Fruit fly (Drosophila melanogaster): ENCODE data around the gene CG42659.

CG42659 gene

dm6 chr2L:18005481-18005880 lies 1.7 kb upstream of the CG42659 start:
- TF ChIP-seq CG1620 (GFP tag; optimal IDR thresholded peaks at IDR 0.05) (no peak), Hr96 (GFP tag; optimal IDR thresholded peaks at IDR 0.05) (no peak), CG14711 (tag; optimal IDR thresholded peaks at IDR 0.05) (no peak), CG5204 (GFP tag; optimal IDR thresholded peaks at IDR 0.05) (no peak), toe (GFP tag; optimal IDR thresholded peaks at IDR 0.05) (no peak), Clk (GFP tag; optimal IDR thresholded peaks at IDR 0.05) (no peak), CG11617 (GFP tag; optimal IDR thresholded peaks at IDR 0.05) (no peak), CG33017 (tag; optimal IDR thresholded peaks at IDR 0.05) (no peak), Mnt (GFP tag; optimal IDR thresholded peaks at IDR 0.05) (no peak), Crg-1 (GFP tag; optimal IDR thresholded peaks at IDR 0.05) (no peak), tj (GFP tag; optimal IDR thresholded peaks at IDR 0.05) (no peak), CG12768 (GFP tag; optimal IDR thresholded peaks at IDR 0.05) (no peak), pad (GFP tag; optimal IDR thresholded peaks at IDR 0.05) (no peak), cic (GFP tag; optimal IDR thresholded peaks at IDR 0.05) (no peak)

DNA sequence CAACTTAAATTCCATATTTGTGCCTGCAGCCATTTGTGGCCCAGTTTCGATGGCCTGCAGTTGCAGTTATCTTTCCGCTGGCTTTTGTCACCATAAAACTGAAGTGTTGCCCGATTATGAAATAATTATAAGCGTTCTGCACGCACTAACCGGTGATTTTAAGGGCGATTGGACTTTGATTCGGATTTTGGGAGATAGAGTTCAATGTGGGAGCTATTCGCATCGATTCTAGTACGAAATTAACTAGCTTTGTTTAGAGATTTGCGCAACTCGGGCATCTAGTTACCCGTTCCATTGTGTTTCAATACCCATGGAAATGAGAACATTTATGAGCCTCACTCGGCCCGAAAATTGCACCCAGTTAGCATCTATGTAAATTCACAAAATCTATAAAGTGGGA lies 833 bp upstream of the CG42659 start, which contains the start of gene CG5693:
Gene CG5693 (plus strand): TSS at position 301 of the 400 bp plus-strand sequence.
- no peak for TF ChIP-seq CG1620 (GFP tag; optimal IDR thresholded peaks at IDR 0.05)
- no peak for TF ChIP-seq toe (GFP tag; optimal IDR thresholded peaks at IDR 0.05)
- no peak for TF ChIP-seq Hr96 (GFP tag; optimal IDR thresholded peaks at IDR 0.05)
- TF ChIP-seq Crg-1 (GFP tag; optimal IDR thresholded peaks at IDR 0.05) = no peak
- no peak for TF ChIP-seq CG5204 (GFP tag; optimal IDR thresholded peaks at IDR 0.05)
- TF ChIP-seq cnc (optimal IDR thresholded peaks at IDR 0.05) = no peak
- no peak for TF ChIP-seq CG7045 (GFP tag; optimal IDR thresholded peaks at IDR 0.05)
- no peak for TF ChIP-seq CG11617 (GFP tag; optimal IDR thresholded peaks at IDR 0.05)
- no peak for TF ChIP-seq ovo (GFP tag; optimal IDR thresholded peaks at IDR 0.05)
- TF ChIP-seq CG7101 (tag; optimal IDR thresholded peaks at IDR 0.05) = no peak
- TF ChIP-seq tj (GFP tag; optimal IDR thresholded peaks at IDR 0.05) = no peak
- TF ChIP-seq CG33017 (tag; optimal IDR thresholded peaks at IDR 0.05) = no peak

DNA sequence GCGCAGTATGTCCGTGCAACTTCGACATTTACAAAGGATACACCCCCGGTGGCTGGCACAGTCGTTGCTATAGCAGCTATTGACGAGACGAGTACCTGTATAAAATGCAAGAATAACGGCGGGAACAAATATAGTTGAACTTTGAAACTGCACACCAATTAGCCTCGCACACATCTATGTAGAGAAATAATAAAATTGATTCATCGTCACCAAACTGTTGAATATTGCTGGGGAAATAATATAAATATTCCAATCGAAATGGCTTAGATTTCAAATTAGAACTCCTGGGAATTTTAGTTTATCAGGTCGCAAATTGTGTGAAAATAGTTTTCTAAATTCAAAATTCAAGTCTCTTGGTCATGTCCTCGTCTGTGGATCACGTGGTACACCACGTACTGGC lies 475 bp downstream of the CG42659 start, which contains the start of the genes CG42634 and CG42635:
Gene CG42634 (plus strand): TSS at position 301 of the 400 bp plus-strand sequence.
Gene CG42635 (plus strand): TSS at position 301 of the 400 bp plus-strand sequence.
- no peak for TF ChIP-seq cic (GFP tag; optimal IDR thresholded peaks at IDR 0.05)
- TF ChIP-seq CG7101 (tag; optimal IDR thresholded peaks at IDR 0.05) = no peak
- no peak for TF ChIP-seq CG33017 (tag; optimal IDR thresholded peaks at IDR 0.05)
- no peak for TF ChIP-seq kay (GFP tag; ENCODE audit: borderline replicate concordance)
- TF ChIP-seq CG11617 (GFP tag; optimal IDR thresholded peaks at IDR 0.05) = no peak
- no peak for TF ChIP-seq pad (GFP tag; optimal IDR thresholded peaks at IDR 0.05)
- no peak for TF ChIP-seq CG14711 (tag; optimal IDR thresholded peaks at IDR 0.05)
- TF ChIP-seq CG5204 (GFP tag; optimal IDR thresholded peaks at IDR 0.05) = no peak
- TF ChIP-seq CG12768 (GFP tag; optimal IDR thresholded peaks at IDR 0.05) = no peak
- TF ChIP-seq Clk (GFP tag; optimal IDR thresholded peaks at IDR 0.05) = no peak
- no peak for TF ChIP-seq toe (GFP tag; optimal IDR thresholded peaks at IDR 0.05)
- TF ChIP-seq tj (GFP tag; optimal IDR thresholded peaks at IDR 0.05) = no peak
- TF ChIP-seq cnc (optimal IDR thresholded peaks at IDR 0.05) = no peak
- TF ChIP-seq Hr96 (GFP tag; optimal IDR thresholded peaks at IDR 0.05) = no peak
- TF ChIP-seq CG7045 (GFP tag; optimal IDR thresholded peaks at IDR 0.05) = no peak
- TF ChIP-seq Mnt (GFP tag; optimal IDR thresholded peaks at IDR 0.05) = no peak
- TF ChIP-seq bab1 (GFP tag; optimal IDR thresholded peaks at IDR 0.05) = no peak
- no peak for TF ChIP-seq Crg-1 (GFP tag; optimal IDR thresholded peaks at IDR 0.05)
- TF ChIP-seq ovo (GFP tag; optimal IDR thresholded peaks at IDR 0.05) = no peak

DNA sequence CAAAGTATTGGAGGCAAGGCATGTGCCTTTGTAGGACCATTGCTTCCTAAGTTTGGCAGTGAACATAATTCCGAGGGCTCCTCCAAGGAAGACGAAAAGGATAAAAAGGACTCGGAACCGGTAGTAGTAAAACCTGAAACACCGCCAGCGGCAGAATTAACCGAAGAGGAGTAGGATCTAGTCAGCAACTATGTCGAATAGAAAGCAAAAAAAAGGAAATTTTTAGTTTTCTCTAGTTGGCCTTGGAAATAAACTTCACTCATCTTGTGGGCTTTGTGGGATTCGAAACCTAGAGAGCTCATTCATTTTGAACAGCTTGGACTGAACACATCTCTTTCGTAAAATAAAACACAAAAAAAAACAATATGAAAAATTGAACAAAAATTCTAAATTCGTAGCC lies 1.5 kb downstream of the CG42659 start, which contains the start of gene CG31740:
Gene CG31740 (plus strand): TSS at position 301 of the 400 bp plus-strand sequence.
- TF ChIP-seq pad (GFP tag; optimal IDR thresholded peaks at IDR 0.05) (no peak), ovo (GFP tag; optimal IDR thresholded peaks at IDR 0.05) (no peak), CG33017 (tag; optimal IDR thresholded peaks at IDR 0.05) (no peak), bab1 (GFP tag; optimal IDR thresholded peaks at IDR 0.05) (no peak), Clk (GFP tag; optimal IDR thresholded peaks at IDR 0.05) (no peak), Mnt (GFP tag; optimal IDR thresholded peaks at IDR 0.05) (no peak), CG1620 (GFP tag; optimal IDR thresholded peaks at IDR 0.05) (no peak), CG12768 (GFP tag; optimal IDR thresholded peaks at IDR 0.05) (no peak), tj (GFP tag; optimal IDR thresholded peaks at IDR 0.05) (no peak), CG7045 (GFP tag; optimal IDR thresholded peaks at IDR 0.05) (no peak), CG5204 (GFP tag; optimal IDR thresholded peaks at IDR 0.05) (no peak), toe (GFP tag; optimal IDR thresholded peaks at IDR 0.05) (no peak), cnc (optimal IDR thresholded peaks at IDR 0.05) (no peak), Hr96 (GFP tag; optimal IDR thresholded peaks at IDR 0.05) (no peak), kay (GFP tag; ENCODE audit: borderline replicate concordance) (no peak), Crg-1 (GFP tag; optimal IDR thresholded peaks at IDR 0.05) (no peak), CG7101 (tag; optimal IDR thresholded peaks at IDR 0.05) (no peak), CG14711 (tag; optimal IDR thresholded peaks at IDR 0.05) (no peak), CG11617 (GFP tag; optimal IDR thresholded peaks at IDR 0.05) (no peak)

- no peak for TF ChIP-seq Clk (GFP tag; optimal IDR thresholded peaks at IDR 0.05)
- no peak for TF ChIP-seq pad (GFP tag; optimal IDR thresholded peaks at IDR 0.05)
- no peak for TF ChIP-seq Crg-1 (GFP tag; optimal IDR thresholded peaks at IDR 0.05)
- TF ChIP-seq tj (GFP tag; optimal IDR thresholded peaks at IDR 0.05) = no peak
- no peak for TF ChIP-seq CG12768 (GFP tag; optimal IDR thresholded peaks at IDR 0.05)
- TF ChIP-seq toe (GFP tag; optimal IDR thresholded peaks at IDR 0.05) = no peak
- no peak for TF ChIP-seq bab1 (GFP tag; optimal IDR thresholded peaks at IDR 0.05)
- no peak for TF ChIP-seq Mnt (GFP tag; optimal IDR thresholded peaks at IDR 0.05)
- TF ChIP-seq Hr96 (GFP tag; optimal IDR thresholded peaks at IDR 0.05) = no peak
Observed at dm6 chr2L:18009672-18010071, 2.5 kb downstream of the CG42659 start.

dm6 chr2L:18011375-18011774 lies 4.2 kb downstream of the CG42659 start, which contains the start of gene elfless:
Gene elfless (minus strand): TSS chr2L:18011475.
- no peak for TF ChIP-seq pad (GFP tag; optimal IDR thresholded peaks at IDR 0.05)
- no peak for TF ChIP-seq ovo (GFP tag; optimal IDR thresholded peaks at IDR 0.05)
- no peak for TF ChIP-seq bab1 (GFP tag; optimal IDR thresholded peaks at IDR 0.05)
- no peak for TF ChIP-seq CG7045 (GFP tag; optimal IDR thresholded peaks at IDR 0.05)
